Fruit fly (Drosophila melanogaster): Measurements from ENCODE around the gene ush.
A peak's percentile ranks its signal among the peaks of the same experiment; 100 is the strongest.

Gene ush

dm6 chr2L:512028-512427 lies 36.0 kb downstream of the ush start (continued):
- TF ChIP-seq Nf-YC (tag; optimal IDR thresholded peaks at IDR 0.05) (no peak), Hr39 (optimal IDR thresholded peaks at IDR 0.05) (no peak), Gsc (GFP tag; IDR thresholded peaks at IDR 0.05) (no peak), CG10321 (GFP tag; IDR thresholded peaks at IDR 0.05) (no peak), CG6854 (GFP tag; optimal IDR thresholded peaks at IDR 0.05) (no peak), sens (GFP tag) (peak; percentile 95), CG6175 (GFP tag; IDR thresholded peaks at IDR 0.05) (no peak), MBD-R2 (GFP tag; IDR thresholded peaks at IDR 0.05) (0 out of 2 replicates have a peak, but pooled peaks have one; percentile 27), CG15011 (GFP tag; optimal IDR thresholded peaks at IDR 0.05) (no peak), jing (GFP tag; optimal IDR thresholded peaks at IDR 0.05) (peak; percentile 69), Dbx (GFP tag; IDR thresholded peaks at IDR 0.05) (no peak), crol (GFP tag; IDR thresholded peaks at IDR 0.05) (no peak), CG7745 (tag; optimal IDR thresholded peaks at IDR 0.05) (no peak), CG10565 (GFP tag; optimal IDR thresholded peaks at IDR 0.05) (no peak), CG6689 (GFP tag; IDR thresholded peaks at IDR 0.05) (peak; percentile 36; the same call in 1 of the 2 replicates), otp (GFP tag; IDR thresholded peaks at IDR 0.05) (peak; percentile 51; the same call in 1 of the 3 replicates), B-H1 (GFP tag; IDR thresholded peaks at IDR 0.05) (no peak), CG10654 (GFP tag; optimal IDR thresholded peaks at IDR 0.05) (no peak), gsb (GFP tag; IDR thresholded peaks at IDR 0.05) (no peak), fd64A (GFP tag; optimal IDR thresholded peaks at IDR 0.05) (peak; percentile 0), Dip2 (GFP tag; IDR thresholded peaks at IDR 0.05) (no peak), ttk (GFP tag; IDR thresholded peaks at IDR 0.05) (peak; percentile 41), sob (GFP tag; IDR thresholded peaks at IDR 0.05) (peak; percentile 25; the same call in 1 of the 2 replicates), CG16863 (GFP tag; optimal IDR thresholded peaks at IDR 0.05) (peak; percentile 21), psq (GFP tag; optimal IDR thresholded peaks at IDR 0.05) (peak; percentile 4), Atf3 (GFP tag; optimal IDR thresholded peaks at IDR 0.05) (no peak), Doc3 (GFP tag; IDR thresholded peaks at IDR 0.05; ENCODE audit: partially characterized antibody) (no peak), CG11093 (GFP tag; IDR thresholded peaks at IDR 0.05) (no peak), cg (GFP tag; optimal IDR thresholded peaks at IDR 0.05) (no peak), stc (GFP tag; IDR thresholded peaks at IDR 0.05) (peak; percentile 54; the same call in 1 of the 2 replicates), CG6683 (GFP tag; optimal IDR thresholded peaks at IDR 0.05) (no peak), cwo (GFP tag; optimal IDR thresholded peaks at IDR 0.05) (no peak), Hmx (GFP tag; optimal IDR thresholded peaks at IDR 0.05) (no peak), wor (GFP tag; IDR thresholded peaks at IDR 0.05) (peak; percentile 52), Neu2 (GFP tag; optimal IDR thresholded peaks at IDR 0.05; ENCODE audit: borderline replicate concordance) (no peak), Nf-YB (GFP tag; optimal IDR thresholded peaks at IDR 0.05) (peak; percentile 26), Rx (GFP tag; IDR thresholded peaks at IDR 0.05) (0 out of 2 replicates have a peak, but pooled peaks have one; percentile 19), CG10959 (GFP tag; IDR thresholded peaks at IDR 0.05) (no peak), CG11560 (tag; IDR thresholded peaks at IDR 0.05) (no peak), CG13424 (tag; optimal IDR thresholded peaks at IDR 0.05) (peak; percentile 64), ash1 (GFP tag; optimal IDR thresholded peaks at IDR 0.05) (no peak), CG17802 (tag; optimal IDR thresholded peaks at IDR 0.05) (no peak), cato (GFP tag; optimal IDR thresholded peaks at IDR 0.05; ENCODE audit: borderline replicate concordance) (peak; percentile 2), Xbp1 (GFP tag; optimal IDR thresholded peaks at IDR 0.05) (peak; percentile 76), cas (GFP tag; IDR thresholded peaks at IDR 0.05) (no peak), lbe (GFP tag; optimal IDR thresholded peaks at IDR 0.05) (peak; percentile 55), Aef1 (GFP tag; IDR thresholded peaks at IDR 0.05) (peak; percentile 53; the same call in 2 of the 3 replicates), bab2 (GFP tag; optimal IDR thresholded peaks at IDR 0.05) (peak; percentile 33), CG4730 (GFP tag; IDR thresholded peaks at IDR 0.05) (no peak), grau (tag; optimal IDR thresholded peaks at IDR 0.05) (peak; percentile 65), fu2 (GFP tag; optimal IDR thresholded peaks at IDR 0.05) (no peak), unpg (GFP tag; optimal IDR thresholded peaks at IDR 0.05) (peak; percentile 73), ftz-f1 (GFP tag; optimal IDR thresholded peaks at IDR 0.05) (no peak)

All from whole organism, embryonic.